Fruit fly (Drosophila melanogaster) S2 (cell line): ENCODE results near the gene CG15317.

Source experiments
- CG8478 ChIP-seq: fragments of >200 bp; optimal IDR thresholded peaks from 2 replicates; lab custom pipeline; 2018
- CTCF ChIP-seq, 2 experiments: fragments of >200 bp; optimal IDR thresholded peaks; 2 replicates each; lab custom pipeline; 2018

dm6 chrX:9585359-9586002, 29.1 kb upstream of the CG15317 start, which contains the start of gene Hex-A:
- no peak for TF ChIP-seq CG8478 (lab: Kevin White, UChicago)
- no peak for TF ChIP-seq CTCF (optimal IDR thresholded peaks at IDR 0.05; lab: Kevin White, UChicago)
